Fruit fly (Drosophila melanogaster) whole organism, embryonic: Measurements from ENCODE around the gene CG42812.

Experiments used
- Bdp1 ChIP-seq: fragments of 200-800 bp; sonication (Bioruptor generic); optimal IDR thresholded peaks from 3 replicates; lab custom pipeline; 2016; ENCODE audit warnings: missing biosample characterization, missing genetic modification characterization
- CG12219 ChIP-seq: fragments of 200-800 bp; sonication (Bioruptor generic); optimal IDR thresholded peaks from 3 replicates; lab custom pipeline; 2018; ENCODE audit warnings: missing biosample characterization, mild to moderate bottlenecking, missing genetic modification characterization
- CG13296 ChIP-seq: fragments of 200-800 bp; sonication (Bioruptor generic); optimal IDR thresholded peaks from 3 replicates; lab custom pipeline; 2018; ENCODE audit warnings: missing biosample characterization, mild to moderate bottlenecking, missing genetic modification characterization
- CG15479 ChIP-seq: fragments of 200-800 bp; sonication (Bioruptor generic); optimal IDR thresholded peaks from 3 replicates; lab custom pipeline; 2019; ENCODE audit warnings: missing biosample characterization, mild to moderate bottlenecking, missing genetic modification characterization, moderate library complexity
- CG15514 ChIP-seq: fragments of 200-800 bp; sonication (Bioruptor generic); optimal IDR thresholded peaks from 3 replicates; lab custom pipeline; 2017; ENCODE audit warnings: missing biosample characterization, missing genetic modification characterization, mild to moderate bottlenecking, moderate library complexity, missing genetic modification reagents
- CG15601 ChIP-seq: fragments of 200-800 bp; sonication (Bioruptor generic); optimal IDR thresholded peaks from 3 replicates; lab custom pipeline; 2019; ENCODE audit warnings: missing biosample characterization, mild to moderate bottlenecking, missing genetic modification characterization, moderate library complexity
- CG2116 ChIP-seq: fragments of 200-800 bp; sonication (Bioruptor generic); optimal IDR thresholded peaks from 3 replicates; lab custom pipeline; 2018; ENCODE audit warnings: missing biosample characterization, mild to moderate bottlenecking, missing genetic modification characterization
- CG2202 ChIP-seq: fragments of 200-800 bp; sonication (Bioruptor generic); optimal IDR thresholded peaks from 2 replicates; lab custom pipeline; 2018; ENCODE audit warnings: missing biosample characterization, mild to moderate bottlenecking, missing genetic modification characterization
- CG2678 ChIP-seq: fragments of 200-800 bp; sonication (Bioruptor generic); optimal IDR thresholded peaks from 3 replicates; lab custom pipeline; 2019; ENCODE audit warnings: missing biosample characterization, mild to moderate bottlenecking, missing genetic modification characterization, moderate library complexity
- CG30403 ChIP-seq: fragments of 200-800 bp; sonication (Bioruptor generic); optimal IDR thresholded peaks from 3 replicates; lab custom pipeline; 2016; ENCODE audit warnings: missing biosample characterization, missing genetic modification characterization
- CG30431 ChIP-seq: fragments of 200-800 bp; sonication (Bioruptor generic); optimal IDR thresholded peaks from 2 replicates; lab custom pipeline; 2017; ENCODE audit warnings: missing biosample characterization, missing genetic modification characterization
- CG32767 ChIP-seq: fragments of 200-800 bp; sonication (Bioruptor generic); IDR thresholded peaks from 2 replicates; pipeline ENCODE4 v1.3.6; 2022; ENCODE audit warnings: missing biosample characterization, missing genetic modification characterization
- CG33557 ChIP-seq: fragments of 200-800 bp; sonication (Bioruptor generic); optimal IDR thresholded peaks from 2 replicates; lab custom pipeline; 2019; ENCODE audit warnings: missing biosample characterization, mild to moderate bottlenecking, missing genetic modification characterization, moderate library complexity
- CG6272 ChIP-seq: fragments of 200-800 bp; sonication (Bioruptor generic); IDR thresholded peaks from 2 replicates; pipeline ENCODE4 v1.3.6; 2022; ENCODE audit warnings: missing biosample characterization, missing genetic modification characterization
- CG6689 ChIP-seq: fragments of 200-800 bp; sonication (Bioruptor generic); IDR thresholded peaks from 2 replicates; pipeline ENCODE4 v1.3.6; 2022; ENCODE audit warnings: missing biosample characterization, missing genetic modification characterization
- CG7372 ChIP-seq: fragments of 200-800 bp; sonication (Bioruptor generic); IDR thresholded peaks from 2 replicates; pipeline ENCODE4 v1.3.6; 2022; ENCODE audit warnings: missing biosample characterization, missing genetic modification characterization
- CG7839 ChIP-seq: fragments of 200-800 bp; sonication (Bioruptor generic); optimal IDR thresholded peaks from 3 replicates; lab custom pipeline; 2018; ENCODE audit warnings: missing biosample characterization, mild to moderate bottlenecking, missing genetic modification characterization, moderate library complexity
- CG7928 ChIP-seq: fragments of 200-800 bp; sonication (Bioruptor generic); optimal IDR thresholded peaks from 2 replicates; lab custom pipeline; 2017; ENCODE audit warnings: missing biosample characterization, mild to moderate bottlenecking, missing genetic modification characterization
- CG9215 ChIP-seq: fragments of 200-800 bp; sonication (Bioruptor generic); IDR thresholded peaks from 2 replicates; pipeline ENCODE4 v1.3.6; 2022; ENCODE audit warnings: missing biosample characterization, missing genetic modification characterization
- CG9876 ChIP-seq: fragments of 200-800 bp; sonication (Bioruptor generic); optimal IDR thresholded peaks from 2 replicates; lab custom pipeline; 2016; ENCODE audit warnings: missing biosample characterization, missing genetic modification characterization
- Dfd ChIP-seq, 2 experiments: fragments of >200 bp; optimal IDR thresholded peaks; 2 replicates each; lab custom pipeline; 2017; ENCODE audit warnings: missing biosample characterization in 2 of 2, missing genetic modification characterization in 2 of 2
- E2f2 ChIP-seq: fragments of 200-800 bp; sonication (Bioruptor generic); IDR thresholded peaks from 2 replicates; pipeline ENCODE4 v1.3.6; 2022; ENCODE audit warnings: missing biosample characterization, missing genetic modification characterization
- Ets97D ChIP-seq: fragments of 200-800 bp; sonication (Bioruptor generic); optimal IDR thresholded peaks from 3 replicates; lab custom pipeline; 2016; ENCODE audit warnings: missing biosample characterization, missing genetic modification characterization
- GATAe ChIP-seq: fragments of 200-800 bp; sonication (Bioruptor generic); conservative IDR thresholded peaks from 2 replicates; pipeline ENCODE4 v1.3.6; 2022; ENCODE audit warnings: missing biosample characterization, missing genetic modification characterization
- Hey ChIP-seq: fragments of 200-800 bp; sonication (Bioruptor generic); optimal IDR thresholded peaks from 3 replicates; lab custom pipeline; 2018; ENCODE audit warnings: missing biosample characterization, mild to moderate bottlenecking, missing genetic modification characterization
- Hr39 ChIP-seq: fragments of >200 bp; optimal IDR thresholded peaks from 2 replicates; lab custom pipeline; 2017
- Kr ChIP-seq: fragments of 200-800 bp; sonication (Bioruptor generic); optimal IDR thresholded peaks from 2 replicates; lab custom pipeline; 2017; ENCODE audit warnings: missing biosample characterization, mild to moderate bottlenecking, missing genetic modification characterization
- MESR4 ChIP-seq: fragments of 200-800 bp; sonication (Bioruptor generic); optimal IDR thresholded peaks from 2 replicates; lab custom pipeline; 2018; ENCODE audit warnings: missing biosample characterization, mild to moderate bottlenecking, missing genetic modification characterization, moderate library complexity
- Mrtf ChIP-seq: fragments of 200-800 bp; sonication (Bioruptor generic); IDR thresholded peaks from 3 replicates; pipeline ENCODE4 v1.3.6; 2022; ENCODE audit warnings: missing biosample characterization, missing genetic modification characterization
- NC2β ChIP-seq: fragments of 200-800 bp; sonication (Bioruptor generic); optimal IDR thresholded peaks from 2 replicates; lab custom pipeline; 2016; ENCODE audit warnings: missing biosample characterization, missing genetic modification characterization
- NFAT ChIP-seq: fragments of 200-800 bp; sonication (Bioruptor generic); IDR thresholded peaks from 2 replicates; pipeline ENCODE4 v1.3.6; 2022; ENCODE audit warnings: missing biosample characterization, missing genetic modification characterization
- Nf-YB ChIP-seq: fragments of 200-800 bp; sonication (Bioruptor generic); optimal IDR thresholded peaks from 3 replicates; lab custom pipeline; 2019; ENCODE audit warnings: missing biosample characterization, mild to moderate bottlenecking, missing genetic modification characterization, moderate library complexity
- Sox100B ChIP-seq: fragments of 200-800 bp; sonication (Bioruptor generic); optimal IDR thresholded peaks from 3 replicates; lab custom pipeline; 2018; ENCODE audit warnings: missing biosample characterization, mild to moderate bottlenecking, missing genetic modification characterization
- Taf1 ChIP-seq: fragments of 200-800 bp; sonication (Bioruptor generic); IDR thresholded peaks from 2 replicates; pipeline ENCODE4 v1.3.6; 2022; ENCODE audit warnings: missing biosample characterization, missing genetic modification characterization
- ara ChIP-seq: fragments of 200-800 bp; sonication (Bioruptor generic); IDR thresholded peaks from 2 replicates; pipeline ENCODE4 v1.3.6; 2022; ENCODE audit warnings: missing biosample characterization, missing genetic modification characterization
- ase ChIP-seq: fragments of 200-800 bp; sonication (Bioruptor generic); IDR thresholded peaks from 3 replicates; pipeline ENCODE4 v1.3.6; 2022; ENCODE audit warnings: missing biosample characterization, missing genetic modification characterization
- bab2 ChIP-seq: fragments of 200-800 bp; sonication (Bioruptor generic); optimal IDR thresholded peaks from 2 replicates; lab custom pipeline; 2016; ENCODE audit warnings: missing biosample characterization, missing genetic modification characterization
- cato ChIP-seq: fragments of 200-800 bp; sonication (Bioruptor generic); optimal IDR thresholded peaks from 2 replicates; lab custom pipeline; 2016; ENCODE audit warnings: missing biosample characterization, missing genetic modification characterization, borderline replicate concordance
- chinmo ChIP-seq: fragments of 200-800 bp; sonication (Bioruptor generic); IDR thresholded peaks from 4 replicates; pipeline ENCODE4 v1.3.6; 2022; ENCODE audit warnings: missing biosample characterization, missing genetic modification characterization; ENCODE audit not compliant: partially characterized antibody
- ci ChIP-seq: fragments of 200-800 bp; sonication (Bioruptor generic); IDR thresholded peaks from 3 replicates; pipeline ENCODE4 v1.3.6; 2022; ENCODE audit warnings: missing biosample characterization, missing genetic modification characterization
- da ChIP-seq: fragments of 200-800 bp; sonication (Bioruptor generic); optimal IDR thresholded peaks from 2 replicates; lab custom pipeline; 2016; ENCODE audit warnings: missing biosample characterization, missing genetic modification characterization
- gfzf ChIP-seq: fragments of 200-800 bp; sonication (Bioruptor generic); optimal IDR thresholded peaks from 2 replicates; lab custom pipeline; 2016; ENCODE audit warnings: missing biosample characterization, mild to moderate bottlenecking, missing genetic modification characterization, moderate library complexity
- hb ChIP-seq: fragments of 200-800 bp; sonication (Bioruptor generic); IDR thresholded peaks from 3 replicates; pipeline ENCODE4 v1.3.6; 2022; ENCODE audit warnings: missing biosample characterization, missing genetic modification characterization; ENCODE audit not compliant: partially characterized antibody
- kni ChIP-seq: fragments of 200-800 bp; sonication (Bioruptor generic); optimal IDR thresholded peaks from 3 replicates; lab custom pipeline; 2017; ENCODE audit warnings: mild to moderate bottlenecking, missing biosample characterization, missing genetic modification reagents, missing genetic modification characterization
- lmd ChIP-seq: fragments of 200-800 bp; sonication (Bioruptor generic); IDR thresholded peaks from 2 replicates; pipeline ENCODE4 v1.3.6; 2022; ENCODE audit warnings: missing biosample characterization, missing genetic modification characterization
- pum ChIP-seq: fragments of 200-800 bp; sonication (Bioruptor generic); optimal IDR thresholded peaks from 2 replicates; lab custom pipeline; 2016; ENCODE audit warnings: missing biosample characterization, missing genetic modification characterization
- pzg ChIP-seq: fragments of 200-800 bp; sonication (Bioruptor generic); optimal IDR thresholded peaks from 3 replicates; lab custom pipeline; 2018; ENCODE audit warnings: missing biosample characterization, mild to moderate bottlenecking, missing genetic modification characterization, moderate library complexity
- row ChIP-seq: fragments of 200-800 bp; sonication (Bioruptor generic); IDR thresholded peaks from 3 replicates; pipeline ENCODE4 v1.3.6; 2022; ENCODE audit warnings: missing biosample characterization, missing genetic modification characterization
- sob ChIP-seq: fragments of 200-800 bp; sonication (Bioruptor generic); IDR thresholded peaks from 2 replicates; pipeline ENCODE4 v1.3.6; 2022; ENCODE audit warnings: missing biosample characterization, missing genetic modification characterization
- trem ChIP-seq: fragments of 200-800 bp; optimal IDR thresholded peaks from 3 replicates; lab custom pipeline; 2019; ENCODE audit warnings: missing biosample characterization, mild to moderate bottlenecking, missing genetic modification characterization, moderate library complexity
- usp ChIP-seq: fragments of >200 bp; optimal IDR thresholded peaks from 2 replicates; lab custom pipeline; 2017; ENCODE audit warnings: missing biosample characterization, missing genetic modification characterization

Gene CG42812

DNA sequence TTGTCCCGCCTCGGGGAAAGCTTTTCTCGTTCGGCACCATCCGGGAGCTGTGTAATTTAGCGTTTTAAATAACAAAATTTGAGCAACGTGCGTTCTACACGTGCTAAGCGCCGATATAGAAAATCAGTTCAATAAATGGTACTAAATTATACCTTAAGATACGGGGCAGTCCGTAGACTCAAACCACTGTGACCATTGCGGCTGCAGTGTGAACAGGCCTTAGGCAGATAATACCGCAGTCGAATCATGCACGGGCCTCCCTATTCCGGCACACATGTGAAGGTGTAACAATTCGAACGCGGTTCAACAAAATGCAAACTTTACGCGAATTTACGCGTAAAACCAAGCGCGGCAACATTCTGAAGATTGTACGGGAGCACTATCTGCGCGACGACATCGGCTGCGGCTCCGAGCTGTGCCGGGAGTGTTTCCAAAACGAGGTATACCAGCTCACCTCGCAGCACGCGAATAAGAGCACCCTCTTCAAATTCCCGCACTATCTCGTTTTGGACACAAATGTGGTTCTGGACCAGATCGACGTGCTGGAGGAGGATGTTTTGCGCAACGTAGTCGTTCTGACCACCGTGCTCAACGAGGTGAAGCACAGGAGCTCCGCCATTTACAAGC lies 34.7 kb downstream of the CG42812 start, which contains the start of the genes Rrp5 and Dis3 (continued):
- TF ChIP-seq ara (GFP tag; lab: Robert Waterston, UW) (0 out of 2 replicates have a peak, but pooled peaks have one; percentile 50), chinmo (0 out of 4 replicates have a peak, but pooled peaks have one; percentile 30), ase (GFP tag; lab: Robert Waterston, UW) (0 out of 3 replicates have a peak, but pooled peaks have one; percentile 49), E2f2 (GFP tag; lab: Robert Waterston, UW) (peak; percentile 67), bab2 (GFP tag; lab: Kevin White, UChicago) (no peak), CG2678 (tag; lab: Kevin White, UChicago) (no peak), Kr (GFP tag; lab: Kevin White, UChicago) (no peak), CG15514 (peak; percentile 85), usp (GFP tag; lab: Kevin White, UChicago) (no peak), CG7928 (GFP tag; lab: Kevin White, UChicago) (no peak), CG2116 (GFP tag; lab: Kevin White, UChicago) (peak; percentile 52), CG7372 (GFP tag; lab: Robert Waterston, UW) (0 out of 2 replicates have a peak, but pooled peaks have one; percentile 31), Mrtf (peak; percentile 42; the same call in 1 of the 3 replicates), Ets97D (peak; percentile 81), CG7839 (tag; lab: Kevin White, UChicago) (no peak), CG30431 (no peak), pzg (GFP tag; lab: Kevin White, UChicago) (peak; percentile 97), CG32767 (peak; percentile 31; the same call in 1 of the 2 replicates), CG12219 (GFP tag; lab: Kevin White, UChicago) (no peak), trem (tag; lab: Kevin White, UChicago) (peak; percentile 82), GATAe (GFP tag; lab: Robert Waterston, UW) (peak; percentile 85), Sox100B (GFP tag; lab: Kevin White, UChicago) (no peak), Nf-YB (GFP tag; lab: Kevin White, UChicago) (no peak), CG15479 (no peak), pum (GFP tag; lab: Kevin White, UChicago) (no peak), CG6272 (peak; percentile 55), Dfd (GFP tag; optimal IDR thresholded peaks at IDR 0.05; lab: Kevin White, UChicago) (no peak), cato (GFP tag; lab: Kevin White, UChicago) (no peak), lmd (GFP tag; lab: Robert Waterston, UW) (peak; percentile 56), CG15601 (tag; lab: Kevin White, UChicago) (no peak), gfzf (peak; percentile 97), ci (peak; percentile 72), Hey (no peak), CG30403 (GFP tag; lab: Kevin White, UChicago) (peak; percentile 24), da (GFP tag; lab: Kevin White, UChicago) (no peak), kni (GFP tag; lab: Kevin White, UChicago) (no peak), CG33557 (GFP tag; lab: Kevin White, UChicago) (no peak), CG6689 (GFP tag; lab: Robert Waterston, UW) (no peak), NFAT (GFP tag; lab: Robert Waterston, UW) (peak; percentile 79), Bdp1 (GFP tag; lab: Kevin White, UChicago) (peak; percentile 38), CG2202 (no peak), Hr39 (no peak), CG9876 (GFP tag; lab: Kevin White, UChicago) (peak; percentile 57), hb (GFP tag; lab: Robert Waterston, UW) (no peak), Taf1 (GFP tag; lab: Robert Waterston, UW) (no peak), sob (GFP tag; lab: Robert Waterston, UW) (peak; percentile 77), CG9215 (GFP tag; lab: Robert Waterston, UW) (peak; percentile 33), CG13296 (no peak), NC2β (GFP tag; lab: Kevin White, UChicago) (peak; percentile 59), MESR4 (GFP tag; lab: Kevin White, UChicago) (peak; percentile 86), row (GFP tag; lab: Robert Waterston, UW) (peak; percentile 78)
